Fruit fly (Drosophila melanogaster) whole organism, embryonic: ENCODE measurements around the gene CG34148.
A peak's percentile ranks its signal among the peaks of the same experiment; 100 is the strongest.

Source experiments
- Atf-2 ChIP-seq: fragments of 200-800 bp; sonication (Bioruptor generic); optimal IDR thresholded peaks from 2 replicates; lab custom pipeline; 2016; ENCODE audit warnings: missing biosample characterization, missing genetic modification characterization
- Atf6 ChIP-seq: fragments of 200-800 bp; sonication (Bioruptor generic); IDR thresholded peaks from 2 replicates; pipeline ENCODE4 v1.3.6; 2022; ENCODE audit warnings: missing biosample characterization, missing genetic modification characterization
- Bgb ChIP-seq: fragments of 200-800 bp; sonication (Bioruptor generic); IDR thresholded peaks from 2 replicates; pipeline ENCODE4 v1.3.6; 2022; ENCODE audit warnings: missing biosample characterization, missing genetic modification characterization; ENCODE audit not compliant: partially characterized antibody
- Bteb2 ChIP-seq: fragments of 200-800 bp; sonication (Bioruptor generic); optimal IDR thresholded peaks from 2 replicates; lab custom pipeline; 2016; ENCODE audit warnings: missing biosample characterization, missing genetic modification characterization
- CG10979 ChIP-seq: fragments of 200-800 bp; sonication (Bioruptor generic); optimal IDR thresholded peaks from 2 replicates; lab custom pipeline; 2018; ENCODE audit warnings: missing biosample characterization, mild to moderate bottlenecking, missing genetic modification characterization, moderate library complexity
- CG11504 ChIP-seq: fragments of 200-800 bp; sonication (Bioruptor generic); optimal IDR thresholded peaks from 3 replicates; lab custom pipeline; 2019; ENCODE audit warnings: missing biosample characterization, mild to moderate bottlenecking, missing genetic modification characterization, moderate library complexity
- CG11696 ChIP-seq: fragments of 200-800 bp; sonication (Bioruptor generic); IDR thresholded peaks from 2 replicates; pipeline ENCODE4 v1.3.6; 2022; ENCODE audit warnings: missing biosample characterization, missing genetic modification characterization
- CG14965 ChIP-seq: fragments of 200-800 bp; sonication (Bioruptor generic); optimal IDR thresholded peaks from 2 replicates; lab custom pipeline; 2016; ENCODE audit warnings: missing biosample characterization, missing genetic modification characterization, borderline replicate concordance
- CG15073 ChIP-seq: fragments of 200-800 bp; sonication (Bioruptor generic); optimal IDR thresholded peaks from 2 replicates; lab custom pipeline; 2016; ENCODE audit warnings: missing biosample characterization, missing genetic modification characterization
- CG16815 ChIP-seq: fragments of 200-800 bp; sonication (Bioruptor generic); optimal IDR thresholded peaks from 3 replicates; lab custom pipeline; 2017; ENCODE audit warnings: missing biosample characterization, mild to moderate bottlenecking, missing genetic modification characterization
- CG18011 ChIP-seq: fragments of 200-800 bp; sonication (Bioruptor generic); optimal IDR thresholded peaks from 2 replicates; lab custom pipeline; 2017; ENCODE audit warnings: missing biosample characterization, missing genetic modification characterization, mild to moderate bottlenecking, moderate library complexity, missing genotype
- CG18476 ChIP-seq: fragments of 200-800 bp; sonication (Bioruptor generic); optimal IDR thresholded peaks from 2 replicates; lab custom pipeline; 2016; ENCODE audit warnings: missing biosample characterization, mild to moderate bottlenecking, missing genetic modification characterization
- CG2202 ChIP-seq: fragments of 200-800 bp; sonication (Bioruptor generic); optimal IDR thresholded peaks from 2 replicates; lab custom pipeline; 2018; ENCODE audit warnings: missing biosample characterization, mild to moderate bottlenecking, missing genetic modification characterization
- CG2875 ChIP-seq: fragments of 200-800 bp; sonication (Bioruptor generic); optimal IDR thresholded peaks from 2 replicates; lab custom pipeline; 2017; ENCODE audit warnings: missing biosample characterization, mild to moderate bottlenecking, missing genetic modification characterization, missing genetic modification reagents
- CG32767 ChIP-seq: fragments of 200-800 bp; sonication (Bioruptor generic); IDR thresholded peaks from 2 replicates; pipeline ENCODE4 v1.3.6; 2022; ENCODE audit warnings: missing biosample characterization, missing genetic modification characterization
- CG3726 ChIP-seq: fragments of 200-800 bp; sonication (Bioruptor generic); IDR thresholded peaks from 3 replicates; pipeline ENCODE4, ENCODE4 v1.3.6; 2022; ENCODE audit warnings: missing biosample characterization, missing genetic modification characterization
- CG4282 ChIP-seq: fragments of 200-800 bp; sonication (Bioruptor generic); optimal IDR thresholded peaks from 2 replicates; lab custom pipeline; 2016; ENCODE audit warnings: missing biosample characterization, missing genetic modification characterization
- CG5953 ChIP-seq: fragments of 200-800 bp; sonication (Bioruptor generic); IDR thresholded peaks from 2 replicates; pipeline ENCODE4 v1.3.6; 2022; ENCODE audit warnings: missing biosample characterization, missing genetic modification characterization
- CG7963 ChIP-seq: fragments of 200-800 bp; sonication (Bioruptor generic); IDR thresholded peaks from 3 replicates; pipeline ENCODE4 v1.3.6; 2022; ENCODE audit warnings: missing biosample characterization, missing genetic modification characterization; ENCODE audit not compliant: partially characterized antibody
- CG7987 ChIP-seq: fragments of 200-800 bp; sonication (Bioruptor generic); optimal IDR thresholded peaks from 2 replicates; lab custom pipeline; 2018; ENCODE audit warnings: missing biosample characterization, mild to moderate bottlenecking, missing genetic modification characterization, moderate library complexity
- CG8290 ChIP-seq, 3 experiments: fragments of 200-800 bp; sonication (Bioruptor generic); optimal IDR thresholded peaks; 2 replicates each; lab custom pipeline; 2016 to 2019; ENCODE audit warnings: missing biosample characterization in 3 of 3, missing genetic modification characterization in 3 of 3, mild to moderate bottlenecking in 2 of 3, moderate library complexity in 1 of 3
- CG8359 ChIP-seq: fragments of 200-800 bp; sonication (Bioruptor generic); optimal IDR thresholded peaks from 2 replicates; lab custom pipeline; 2017; ENCODE audit warnings: missing biosample characterization, mild to moderate bottlenecking, missing genetic modification characterization, borderline replicate concordance
- Chrac-16 ChIP-seq: fragments of 200-800 bp; sonication (Bioruptor generic); optimal IDR thresholded peaks from 3 replicates; lab custom pipeline; 2016; ENCODE audit warnings: missing biosample characterization, missing genetic modification characterization
- CkIIα-i1 ChIP-seq: fragments of 200-800 bp; sonication (Bioruptor generic); IDR thresholded peaks from 2 replicates; pipeline ENCODE4 v1.3.6; 2022; ENCODE audit warnings: missing biosample characterization, missing genetic modification characterization
- HHEX ChIP-seq: fragments of 200-800 bp; sonication (Bioruptor generic); optimal IDR thresholded peaks from 3 replicates; lab custom pipeline; 2017; ENCODE audit warnings: missing biosample characterization, mild to moderate bottlenecking, missing genetic modification characterization, missing genetic modification reagents
- NC2β ChIP-seq: fragments of 200-800 bp; sonication (Bioruptor generic); optimal IDR thresholded peaks from 2 replicates; lab custom pipeline; 2016; ENCODE audit warnings: missing biosample characterization, missing genetic modification characterization
- Six4 ChIP-seq: fragments of 200-800 bp; sonication (Bioruptor generic); optimal IDR thresholded peaks from 2 replicates; lab custom pipeline; 2016; ENCODE audit warnings: missing biosample characterization, missing genetic modification characterization
- Tbp ChIP-seq: fragments of >200 bp; optimal IDR thresholded peaks from 2 replicates; lab custom pipeline; 2018; ENCODE audit warnings: missing biosample characterization, missing genetic modification characterization
- abd-A ChIP-seq: fragments of 200-800 bp; sonication (Bioruptor generic); optimal IDR thresholded peaks from 3 replicates; lab custom pipeline; 2019; ENCODE audit warnings: missing biosample characterization, mild to moderate bottlenecking, missing genetic modification characterization, moderate library complexity
- ap ChIP-seq: fragments of 200-800 bp; sonication (Bioruptor generic); IDR thresholded peaks from 2 replicates; pipeline ENCODE4 v1.3.6; 2022; ENCODE audit warnings: missing biosample characterization, missing genetic modification characterization
- bbx ChIP-seq: fragments of 200-800 bp; sonication (Bioruptor generic); IDR thresholded peaks from 2 replicates; pipeline ENCODE4 v1.3.6; 2022; ENCODE audit warnings: missing biosample characterization, missing genetic modification characterization; ENCODE audit not compliant: partially characterized antibody
- ci ChIP-seq: fragments of 200-800 bp; sonication (Bioruptor generic); IDR thresholded peaks from 3 replicates; pipeline ENCODE4 v1.3.6; 2022; ENCODE audit warnings: missing biosample characterization, missing genetic modification characterization
- crp ChIP-seq, 2 experiments: fragments of 200-800 bp; sonication (Bioruptor generic); optimal IDR thresholded peaks; 2 replicates in 1 of 2; 3 replicates in 1 of 2; lab custom pipeline; 2017; ENCODE audit warnings: missing biosample characterization in 2 of 2, missing genetic modification characterization in 2 of 2, mild to moderate bottlenecking in 1 of 2, moderate library complexity in 1 of 2
- dati ChIP-seq: fragments of 200-800 bp; sonication (Bioruptor generic); IDR thresholded peaks from 2 replicates; pipeline ENCODE4 v1.3.6; 2022; ENCODE audit warnings: missing biosample characterization, missing genetic modification characterization
- en ChIP-seq: fragments of 200-800 bp; sonication (Bioruptor generic); optimal IDR thresholded peaks from 2 replicates; lab custom pipeline; 2016; ENCODE audit warnings: missing biosample characterization, missing genetic modification characterization
- eve ChIP-seq, 2 experiments: fragments of >200 bp; optimal IDR thresholded peaks; 2 replicates each; lab custom pipeline; 2017; ENCODE audit warnings: missing biosample characterization in 2 of 2, missing genetic modification characterization in 2 of 2
- ewg ChIP-seq: fragments of 200-800 bp; sonication (Bioruptor generic); optimal IDR thresholded peaks from 3 replicates; lab custom pipeline; 2017; ENCODE audit warnings: mild to moderate bottlenecking, missing biosample characterization, missing genetic modification reagents, missing genetic modification characterization
- fd64A ChIP-seq: fragments of 200-800 bp; sonication (Bioruptor generic); optimal IDR thresholded peaks from 3 replicates; lab custom pipeline; 2018; ENCODE audit warnings: missing biosample characterization, mild to moderate bottlenecking, missing genetic modification characterization
- gcm ChIP-seq: fragments of 200-800 bp; sonication (Bioruptor generic); optimal IDR thresholded peaks from 2 replicates; lab custom pipeline; 2019; ENCODE audit warnings: missing biosample characterization, mild to moderate bottlenecking, missing genetic modification characterization, moderate library complexity
- gsb ChIP-seq: fragments of 200-800 bp; sonication (Bioruptor generic); IDR thresholded peaks from 2 replicates; pipeline ENCODE4 v1.3.6; 2022; ENCODE audit warnings: missing biosample characterization, missing genetic modification characterization
- gsb-n ChIP-seq: fragments of 200-800 bp; sonication (Bioruptor generic); optimal IDR thresholded peaks from 3 replicates; lab custom pipeline; 2018; ENCODE audit warnings: missing biosample characterization, mild to moderate bottlenecking, missing genetic modification characterization
- hbn ChIP-seq: fragments of 200-800 bp; sonication (Bioruptor generic); IDR thresholded peaks from 2 replicates; pipeline ENCODE4 v1.3.6; 2022; ENCODE audit warnings: missing biosample characterization, missing genetic modification characterization; ENCODE audit not compliant: partially characterized antibody
- inv ChIP-seq: fragments of 200-800 bp; sonication (Bioruptor generic); IDR thresholded peaks from 2 replicates; pipeline ENCODE4 v1.3.6; 2022; ENCODE audit warnings: missing biosample characterization, missing genetic modification characterization; ENCODE audit not compliant: partially characterized antibody
- sens ChIP-seq: fragments of 200-800 bp; sonication (Bioruptor generic); peaks from one replicate; lab custom pipeline; 2016; ENCODE audit warnings: missing biosample characterization, missing genetic modification characterization
- sob ChIP-seq: fragments of 200-800 bp; sonication (Bioruptor generic); IDR thresholded peaks from 2 replicates; pipeline ENCODE4 v1.3.6; 2022; ENCODE audit warnings: missing biosample characterization, missing genetic modification characterization
- sug ChIP-seq: fragments of 200-800 bp; optimal IDR thresholded peaks from 2 replicates; lab custom pipeline; 2019; ENCODE audit warnings: missing biosample characterization, mild to moderate bottlenecking, missing genetic modification characterization, moderate library complexity
- tap ChIP-seq: fragments of 200-800 bp; optimal IDR thresholded peaks from 3 replicates; lab custom pipeline; 2019; ENCODE audit warnings: missing biosample characterization, mild to moderate bottlenecking, missing genetic modification characterization, moderate library complexity
- wek ChIP-seq: fragments of 200-800 bp; sonication (Bioruptor generic); optimal IDR thresholded peaks from 3 replicates; lab custom pipeline; 2018; ENCODE audit warnings: missing biosample characterization, mild to moderate bottlenecking, missing genetic modification characterization, moderate library complexity

The CG34148 gene

dm6 chr3R:21851592-21852578 is 26.6 kb downstream of the CG34148 start:
- no peak for TF ChIP-seq Tbp
- no peak for TF ChIP-seq CG18011
- TF ChIP-seq Bgb (GFP tag; lab: Robert Waterston, UW) = no peak
- TF ChIP-seq CG7963 (GFP tag; lab: Robert Waterston, UW) = no peak
- TF ChIP-seq wek (GFP tag; lab: Kevin White, UChicago) = no peak
- TF ChIP-seq hbn (GFP tag; lab: Robert Waterston, UW) = no peak
- no peak for TF ChIP-seq bbx
- no peak for TF ChIP-seq en (GFP tag; lab: Kevin White, UChicago)
- TF ChIP-seq CG11504 (tag; lab: Kevin White, UChicago) = no peak
- TF ChIP-seq CG7987 (GFP tag; lab: Kevin White, UChicago) = no peak
- TF ChIP-seq CG11696 (GFP tag; lab: Robert Waterston, UW) = no peak
- TF ChIP-seq Bteb2 = no peak
- no peak for TF ChIP-seq CG8290 (GFP tag; optimal IDR thresholded peaks at IDR 0.05; lab: Kevin White, UChicago)
- TF ChIP-seq CG8290 (tag; optimal IDR thresholded peaks at IDR 0.05; lab: Kevin White, UChicago) = peak in 1 of 2 experiments; percentile 21
- TF ChIP-seq CkIIα-i1 (GFP tag; lab: Robert Waterston, UW) = no peak
- TF ChIP-seq fd64A = no peak
- no peak for TF ChIP-seq CG5953
- peak in 1 of 2 experiments; percentile 19 for TF ChIP-seq eve (GFP tag; optimal IDR thresholded peaks at IDR 0.05; lab: Kevin White, UChicago)
- peak; percentile 14; the same call in 1 of the 3 replicates for TF ChIP-seq ci (GFP tag; lab: Robert Waterston, UW)
- no peak for TF ChIP-seq CG32767
- no peak for TF ChIP-seq gcm
- no peak for TF ChIP-seq NC2β (GFP tag; lab: Kevin White, UChicago)
- TF ChIP-seq CG10979 (tag; lab: Kevin White, UChicago) = no peak
- TF ChIP-seq dati (GFP tag; lab: Robert Waterston, UW) = no peak
- no peak for TF ChIP-seq inv (GFP tag; lab: Robert Waterston, UW)
- no peak for TF ChIP-seq Atf6 (GFP tag; lab: Robert Waterston, UW)
- peak; percentile 33 for TF ChIP-seq sens (GFP tag; lab: Kevin White, UChicago)
- TF ChIP-seq CG16815 (GFP tag; lab: Kevin White, UChicago) = no peak
- TF ChIP-seq CG15073 (GFP tag; lab: Kevin White, UChicago) = no peak
- no peak for TF ChIP-seq CG14965 (GFP tag; lab: Kevin White, UChicago)
- TF ChIP-seq ap (GFP tag; lab: Robert Waterston, UW) = 0 out of 2 replicates have a peak, but pooled peaks have one; percentile 6
- TF ChIP-seq gsb = no peak
- no peak for TF ChIP-seq tap (tag; lab: Kevin White, UChicago)
- no peak for TF ChIP-seq CG2875 (GFP tag; lab: Kevin White, UChicago)
- TF ChIP-seq gsb-n (tag; lab: Kevin White, UChicago) = no peak
- no peak for TF ChIP-seq CG18476 (GFP tag; lab: Kevin White, UChicago)
- TF ChIP-seq CG3726 (GFP tag; lab: Robert Waterston, UW) = no peak
- no peak for TF ChIP-seq Six4 (GFP tag; lab: Kevin White, UChicago)
- no peak for TF ChIP-seq CG8359 (GFP tag; lab: Kevin White, UChicago)
- no peak for TF ChIP-seq CG4282 (GFP tag; lab: Kevin White, UChicago)
- TF ChIP-seq HHEX (GFP tag; lab: Kevin White, UChicago) = no peak
- TF ChIP-seq crp (GFP tag; optimal IDR thresholded peaks at IDR 0.05; lab: Kevin White, UChicago) = no peak
- TF ChIP-seq Atf-2 (GFP tag; lab: Kevin White, UChicago) = no peak
- TF ChIP-seq CG2202 = no peak
- no peak for TF ChIP-seq ewg (GFP tag; lab: Kevin White, UChicago)
- no peak for TF ChIP-seq Chrac-16
- no peak for TF ChIP-seq abd-A (tag; lab: Kevin White, UChicago)
- no peak for TF ChIP-seq sob
- no peak for TF ChIP-seq sug (tag; lab: Kevin White, UChicago)
